Worm (Caenorhabditis elegans) whole organism, mixed stage, embryonic: ENCODE data around the gene ttbk-4.

Experiments used
- M03D4.4 ChIP-seq: sonication (generic microtip); optimal IDR thresholded peaks from 2 replicates; lab custom pipeline; 2017; ENCODE audit warnings: mild to moderate bottlenecking, missing genetic modification characterization, missing compliant biosample characterization
- bed-3 ChIP-seq: fragments of 200-800 bp; sonication (Bioruptor generic); optimal IDR thresholded peaks from 3 replicates; lab custom pipeline; 2018; ENCODE audit warnings: mild to moderate bottlenecking, missing genetic modification characterization, moderate library complexity, missing compliant biosample characterization
- blmp-1 ChIP-seq: fragments of 150-350 bp; optimal IDR thresholded peaks from 2 replicates; lab custom pipeline; 2014; ENCODE audit warnings: missing biosample characterization, missing genetic modification characterization
- ceh-39 ChIP-seq: fragments of 150-350 bp; optimal IDR thresholded peaks from 2 replicates; lab custom pipeline; 2014; ENCODE audit warnings: missing biosample characterization, missing genetic modification characterization
- ceh-43 ChIP-seq: fragments of 200-800 bp; sonication (Bioruptor generic); optimal IDR thresholded peaks from 2 replicates; lab custom pipeline; 2018; ENCODE audit warnings: mild to moderate bottlenecking, missing genetic modification characterization, moderate library complexity, missing compliant biosample characterization
- ceh-83 ChIP-seq: fragments of 200-800 bp; sonication (Bioruptor generic); optimal IDR thresholded peaks from 2 replicates; lab custom pipeline; 2018; ENCODE audit warnings: mild to moderate bottlenecking, missing genetic modification characterization, missing compliant biosample characterization
- ces-1 ChIP-seq: fragments of 150-350 bp; optimal IDR thresholded peaks from 2 replicates; lab custom pipeline; 2014; ENCODE audit warnings: missing biosample characterization, missing genetic modification reagents, missing genetic modification characterization
- cnd-1 ChIP-seq: fragments of 200-800 bp; sonication (Bioruptor generic); optimal IDR thresholded peaks from 2 replicates; lab custom pipeline; 2018; ENCODE audit warnings: mild to moderate bottlenecking, missing genetic modification characterization, missing compliant biosample characterization
- drap-1 ChIP-seq: fragments of 200-800 bp; sonication (Bioruptor generic); optimal IDR thresholded peaks from 3 replicates; lab custom pipeline; 2018; ENCODE audit warnings: mild to moderate bottlenecking, missing genetic modification characterization, missing compliant biosample characterization
- elt-1 ChIP-seq: sonication (generic microtip); optimal IDR thresholded peaks from 2 replicates; lab custom pipeline; 2017; ENCODE audit warnings: missing genetic modification characterization, mild to moderate bottlenecking, missing compliant biosample characterization, antibody characterized with exemption, moderate library complexity, borderline replicate concordance; ENCODE audit not compliant: insufficient read depth
- elt-3 ChIP-seq: fragments of 150-350 bp; optimal IDR thresholded peaks from 2 replicates; lab custom pipeline; 2014; ENCODE audit warnings: missing biosample characterization, missing genetic modification characterization
- flh-1 ChIP-seq: fragments of 200-800 bp; sonication (Bioruptor generic); optimal IDR thresholded peaks from 2 replicates; lab custom pipeline; 2018; ENCODE audit warnings: mild to moderate bottlenecking, missing genetic modification characterization, moderate library complexity, missing compliant biosample characterization
- hlh-1 ChIP-seq: fragments of 150-350 bp; optimal IDR thresholded peaks from 2 replicates; lab custom pipeline; 2014; ENCODE audit warnings: missing biosample characterization, missing genetic modification reagents, missing genetic modification characterization
- lin-13 ChIP-seq: fragments of 150-350 bp; optimal IDR thresholded peaks from 2 replicates; lab custom pipeline; 2014; ENCODE audit warnings: missing biosample characterization, missing genetic modification characterization
- lin-32 ChIP-seq: fragments of 200-800 bp; sonication (Bioruptor generic); optimal IDR thresholded peaks from 2 replicates; lab custom pipeline; 2018; ENCODE audit warnings: mild to moderate bottlenecking, missing genetic modification characterization, missing compliant biosample characterization
- lsy-2 ChIP-seq: fragments of 150-350 bp; optimal IDR thresholded peaks from 2 replicates; lab custom pipeline; 2014; ENCODE audit warnings: missing biosample characterization, missing genetic modification characterization
- mab-5 ChIP-seq: fragments of 150-350 bp; optimal IDR thresholded peaks from 2 replicates; lab custom pipeline; 2014; ENCODE audit warnings: missing biosample characterization, missing genetic modification characterization
- mep-1 ChIP-seq: fragments of 150-350 bp; optimal IDR thresholded peaks from 2 replicates; lab custom pipeline; 2017; ENCODE audit warnings: missing biosample characterization, missing genetic modification reagents, missing genetic modification characterization, inconsistent platforms
- mls-2 ChIP-seq: sonication (generic microtip); optimal IDR thresholded peaks from 2 replicates; lab custom pipeline; 2016; ENCODE audit warnings: mild to moderate bottlenecking, missing genetic modification characterization, moderate library complexity, missing compliant biosample characterization
- nhr-12 ChIP-seq: fragments of 150-350 bp; optimal IDR thresholded peaks from 2 replicates; lab custom pipeline; 2014; ENCODE audit warnings: missing biosample characterization, missing genetic modification characterization
- nhr-2 ChIP-seq: fragments of 150-350 bp; optimal IDR thresholded peaks from 2 replicates; lab custom pipeline; 2014; ENCODE audit warnings: missing biosample characterization, missing genetic modification characterization
- nhr-28 ChIP-seq: fragments of 150-350 bp; optimal IDR thresholded peaks from 2 replicates; lab custom pipeline; 2014; ENCODE audit warnings: missing biosample characterization, missing genetic modification characterization
- pha-4 ChIP-seq: fragments of 150-350 bp; optimal IDR thresholded peaks from 2 replicates; lab custom pipeline; 2018; ENCODE audit warnings: missing biosample characterization, missing genetic modification reagents, missing genetic modification characterization
- sem-2 ChIP-seq: fragments of 200-800 bp; sonication (Bioruptor generic); optimal IDR thresholded peaks from 2 replicates; lab custom pipeline; 2018; ENCODE audit warnings: mild to moderate bottlenecking, missing genetic modification characterization, missing compliant biosample characterization
- snpc-4 ChIP-seq: fragments of 150-350 bp; optimal IDR thresholded peaks from 2 replicates; lab custom pipeline; 2014; ENCODE audit warnings: missing biosample characterization, missing genetic modification characterization
- sptf-1 ChIP-seq: sonication (generic microtip); optimal IDR thresholded peaks from 2 replicates; lab custom pipeline; 2017; ENCODE audit warnings: mild to moderate bottlenecking, missing genetic modification characterization, moderate library complexity, missing compliant biosample characterization
- tbx-8 ChIP-seq: fragments of 200-800 bp; sonication (Bioruptor generic); optimal IDR thresholded peaks from 2 replicates; lab custom pipeline; 2018; ENCODE audit warnings: mild to moderate bottlenecking, missing genetic modification characterization, moderate library complexity, missing compliant biosample characterization
- unc-120 ChIP-seq: sonication (generic microtip); optimal IDR thresholded peaks from 2 replicates; lab custom pipeline; 2017; ENCODE audit warnings: missing genetic modification characterization, missing compliant biosample characterization; ENCODE audit not compliant: poor library complexity, severe bottlenecking
- unc-39 ChIP-seq: fragments of 150-350 bp; optimal IDR thresholded peaks from 2 replicates; lab custom pipeline; 2014; ENCODE audit warnings: missing biosample characterization, missing genetic modification characterization
- unc-62 ChIP-seq: fragments of 150-350 bp; optimal IDR thresholded peaks from 2 replicates; lab custom pipeline; 2014; ENCODE audit warnings: missing biosample characterization, missing genetic modification reagents, missing genetic modification characterization
- zip-8 ChIP-seq: fragments of 150-350 bp; optimal IDR thresholded peaks from 2 replicates; lab custom pipeline; 2014; ENCODE audit warnings: missing biosample characterization, missing genetic modification characterization
- ztf-11 ChIP-seq: fragments of 150-350 bp; optimal IDR thresholded peaks from 2 replicates; lab custom pipeline; 2014; ENCODE audit warnings: missing biosample characterization, missing genetic modification characterization

The ttbk-4 gene

ce11 chrIV:10056138-10056537 is 18.8 kb downstream of the ttbk-4 start, which contains the start of gene T04B2.7:
Gene T04B2.7 (minus strand): TSS chrIV:10056238.
- no peak for TF ChIP-seq ceh-43 (GFP tag; lab: Kevin White, UChicago)
- TF ChIP-seq pha-4 (tag; lab: Kevin White, UChicago): no peak
- no peak for TF ChIP-seq lsy-2 (tag; lab: Kevin White, UChicago)
- TF ChIP-seq cnd-1 (tag; lab: Kevin White, UChicago): no peak
- TF ChIP-seq hlh-1 (tag; lab: Kevin White, UChicago): no peak
- no peak for TF ChIP-seq sem-2
- TF ChIP-seq sptf-1 (tag; lab: Kevin White, UChicago): no peak
- TF ChIP-seq tbx-8: no peak
- no peak for TF ChIP-seq unc-39 (tag; lab: Kevin White, UChicago)
- no peak for TF ChIP-seq blmp-1 (tag; lab: Kevin White, UChicago)
- TF ChIP-seq elt-1 (tag; lab: Kevin White, UChicago): no peak
- TF ChIP-seq flh-1 (GFP tag; lab: Kevin White, UChicago): no peak
- no peak for TF ChIP-seq nhr-12 (tag; lab: Kevin White, UChicago)
- TF ChIP-seq drap-1 (GFP tag; lab: Kevin White, UChicago): no peak

ce11 chrIV:10053550-10053949 is 21.4 kb downstream of the ttbk-4 start, which contains the start of gene srv-12:
Gene srv-12 (minus strand): TSS chrIV:10053650.
- TF ChIP-seq flh-1 (GFP tag; lab: Kevin White, UChicago): no peak
- TF ChIP-seq lin-13 (tag; lab: Kevin White, UChicago): no peak
- TF ChIP-seq elt-3 (tag; lab: Kevin White, UChicago): no peak
- TF ChIP-seq ceh-43 (GFP tag; lab: Kevin White, UChicago): no peak
- no peak for TF ChIP-seq cnd-1 (tag; lab: Kevin White, UChicago)
- no peak for TF ChIP-seq sptf-1 (tag; lab: Kevin White, UChicago)
- no peak for TF ChIP-seq ztf-11 (tag; lab: Kevin White, UChicago)
- no peak for TF ChIP-seq nhr-28 (tag; lab: Kevin White, UChicago)
- TF ChIP-seq mep-1 (tag; lab: Kevin White, UChicago): no peak

ce11 chrIV:10051088-10051487 is 23.8 kb downstream of the ttbk-4 start, which contains the start of gene T04B2.8:
Gene T04B2.8 (minus strand): TSS chrIV:10051188.
- TF ChIP-seq zip-8 (tag; lab: Kevin White, UChicago) (no peak), unc-62 (GFP tag; lab: Kevin White, UChicago) (no peak)

- TF ChIP-seq hlh-1 (tag; lab: Kevin White, UChicago) (peak; percentile 29), elt-1 (tag; lab: Kevin White, UChicago) (peak; percentile 1), elt-3 (tag; lab: Kevin White, UChicago) (no peak), unc-120 (peak; percentile 61)
These were observed 26.7 kb downstream of the ttbk-4 start for ce11 chrIV:10048268-10048667.

ce11 chrIV:10047108-10047507 is 27.8 kb downstream of the ttbk-4 start, which contains the start of gene T04B2.3:
Gene T04B2.3 (plus strand): TSS chrIV:10047408.
- TF ChIP-seq nhr-28 (tag; lab: Kevin White, UChicago) (no peak), bed-3 (GFP tag; lab: Kevin White, UChicago) (no peak), mep-1 (tag; lab: Kevin White, UChicago) (no peak), ztf-11 (tag; lab: Kevin White, UChicago) (no peak), lsy-2 (tag; lab: Kevin White, UChicago) (no peak), ceh-39 (tag; lab: Kevin White, UChicago) (no peak), drap-1 (GFP tag; lab: Kevin White, UChicago) (no peak), M03D4.4 (tag; lab: Kevin White, UChicago) (no peak), sptf-1 (tag; lab: Kevin White, UChicago) (no peak), mls-2 (tag; lab: Kevin White, UChicago) (no peak), snpc-4 (tag; lab: Kevin White, UChicago) (no peak), ceh-83 (GFP tag; lab: Kevin White, UChicago) (no peak), mab-5 (tag; lab: Kevin White, UChicago) (no peak), blmp-1 (tag; lab: Kevin White, UChicago) (no peak), tbx-8 (no peak), ces-1 (GFP tag; lab: Kevin White, UChicago) (no peak), lin-13 (tag; lab: Kevin White, UChicago) (no peak), nhr-12 (tag; lab: Kevin White, UChicago) (no peak), lin-32 (GFP tag; lab: Kevin White, UChicago) (no peak), nhr-2 (tag; lab: Kevin White, UChicago) (no peak)
